Fruit fly (Drosophila melanogaster) whole organism, embryonic: ENCODE measurements around the gene CG8837.

Experiments
- Bteb2 ChIP-seq: fragments of 200-800 bp; sonication (Bioruptor generic); optimal IDR thresholded peaks from 2 replicates; lab custom pipeline; 2016; ENCODE audit warnings: missing biosample characterization, missing genetic modification characterization
- CG17829 ChIP-seq: fragments of 200-800 bp; optimal IDR thresholded peaks from 2 replicates; lab custom pipeline; 2019; ENCODE audit warnings: missing biosample characterization, mild to moderate bottlenecking, missing genetic modification characterization, moderate library complexity
- Gug ChIP-seq: fragments of 200-800 bp; sonication (Bioruptor generic); IDR thresholded peaks from 4 replicates; pipeline ENCODE4 v1.3.6; 2022; ENCODE audit warnings: missing biosample characterization, missing genetic modification characterization
- Hr51 ChIP-seq, 2 experiments: fragments of 200-800 bp; sonication (Bioruptor generic); optimal IDR thresholded peaks; 2 replicates in 1 of 2; 3 replicates in 1 of 2; lab custom pipeline; 2016 to 2018; ENCODE audit warnings: missing biosample characterization in 2 of 2, missing genetic modification characterization in 2 of 2, mild to moderate bottlenecking in 1 of 2, moderate library complexity in 1 of 2
- Sry-β ChIP-seq: fragments of 200-800 bp; sonication (Bioruptor generic); optimal IDR thresholded peaks from 2 replicates; lab custom pipeline; 2018; ENCODE audit warnings: missing biosample characterization, mild to moderate bottlenecking, missing genetic modification characterization, moderate library complexity
- br ChIP-seq: fragments of >200 bp; optimal IDR thresholded peaks from 2 replicates; lab custom pipeline; 2017
- dimm ChIP-seq: fragments of 200-800 bp; sonication (Bioruptor generic); IDR thresholded peaks from 2 replicates; pipeline ENCODE4 v1.3.6; 2022; ENCODE audit warnings: missing biosample characterization, missing genetic modification characterization
- klu ChIP-seq: fragments of 200-800 bp; sonication (Bioruptor generic); IDR thresholded peaks from 2 replicates; pipeline ENCODE4 v1.3.6; 2022; ENCODE audit warnings: missing biosample characterization, missing genetic modification characterization
- kni ChIP-seq: fragments of 200-800 bp; sonication (Bioruptor generic); optimal IDR thresholded peaks from 3 replicates; lab custom pipeline; 2017; ENCODE audit warnings: mild to moderate bottlenecking, missing biosample characterization, missing genetic modification reagents, missing genetic modification characterization

- no peak for TF ChIP-seq CG17829 (tag; lab: Kevin White, UChicago)
- TF ChIP-seq dimm (GFP tag; lab: Robert Waterston, UW), result no peak
- TF ChIP-seq Sry-β (GFP tag; lab: Kevin White, UChicago), result no peak
- no peak for TF ChIP-seq Bteb2
- no peak for TF ChIP-seq Gug
- TF ChIP-seq klu (GFP tag; lab: Robert Waterston, UW), result no peak
- no peak for TF ChIP-seq Hr51 (GFP tag; optimal IDR thresholded peaks at IDR 0.05; lab: Kevin White, UChicago)
- no peak for TF ChIP-seq br (lab: Kevin White, UChicago)
- TF ChIP-seq kni (GFP tag; lab: Kevin White, UChicago), result no peak
Observed at dm6 chr2L:3368425-3368824, 48.4 kb downstream of the CG8837 start.
